Fruit fly (Drosophila melanogaster) whole organism, adult: ENCODE results near the gene Pvr.

Experiments used
- CG1620 ChIP-seq: fragments of 200-800 bp; sonication (Bioruptor generic); optimal IDR thresholded peaks from 2 replicates; lab custom pipeline; 2016; ENCODE audit warnings: missing biosample characterization, missing genetic modification characterization
- CG7045 ChIP-seq: fragments of 200-800 bp; sonication (Bioruptor generic); optimal IDR thresholded peaks from 2 replicates; lab custom pipeline; 2017; ENCODE audit warnings: missing biosample characterization, mild to moderate bottlenecking, missing genetic modification characterization
- Hr96 ChIP-seq: fragments of 200-800 bp; sonication (Bioruptor generic); optimal IDR thresholded peaks from 2 replicates; lab custom pipeline; 2016; ENCODE audit warnings: missing biosample characterization, missing genetic modification characterization
- kay ChIP-seq: fragments of 200-800 bp; sonication (Bioruptor generic); peaks from one replicate; lab custom pipeline; 2016; ENCODE audit warnings: missing biosample characterization, missing genetic modification characterization, borderline replicate concordance

dm6 chr2L:8190681-8191080, 49.0 kb downstream of the Pvr start, which contains the start of gene CG34134:
- TF ChIP-seq CG1620: no peak
- TF ChIP-seq Hr96 (GFP tag; lab: Kevin White, UChicago): no peak
- TF ChIP-seq CG7045: no peak
- TF ChIP-seq kay (GFP tag; lab: Kevin White, UChicago): no peak
